Fruit fly (Drosophila melanogaster) whole organism, pupa: Measurements from ENCODE around the gene CG43075.

Experiments
- CG12605 ChIP-seq: fragments of 200-800 bp; sonication (Bioruptor generic); IDR thresholded peaks from 2 replicates; pipeline ENCODE4 v1.3.6; 2022; ENCODE audit warnings: missing biosample characterization, missing genetic modification characterization
- CG13204 ChIP-seq: fragments of 200-800 bp; sonication (Bioruptor generic); optimal IDR thresholded peaks from 2 replicates; lab custom pipeline; 2018; ENCODE audit warnings: missing biosample characterization, mild to moderate bottlenecking, missing genetic modification characterization, moderate library complexity
- CG14655 ChIP-seq: fragments of 200-800 bp; sonication (Bioruptor generic); optimal IDR thresholded peaks from 3 replicates; lab custom pipeline; 2017; ENCODE audit warnings: mild to moderate bottlenecking, missing biosample characterization, missing genetic modification reagents, missing genetic modification characterization
- CG15710 ChIP-seq: fragments of 200-800 bp; sonication (Bioruptor generic); optimal IDR thresholded peaks from 2 replicates; lab custom pipeline; 2018; ENCODE audit warnings: missing biosample characterization, mild to moderate bottlenecking, missing genetic modification characterization, moderate library complexity
- CG17806 ChIP-seq: fragments of 200-800 bp; sonication (Bioruptor generic); optimal IDR thresholded peaks from 2 replicates; lab custom pipeline; 2018; ENCODE audit warnings: missing biosample characterization, mild to moderate bottlenecking, missing genetic modification characterization, moderate library complexity
- CG4496 ChIP-seq: fragments of 200-800 bp; sonication (Bioruptor generic); IDR thresholded peaks from 3 replicates; pipeline ENCODE4 v1.3.6; 2022; ENCODE audit warnings: missing biosample characterization, missing genetic modification characterization
- CG8159 ChIP-seq: fragments of 200-800 bp; sonication (Bioruptor generic); optimal IDR thresholded peaks from 3 replicates; lab custom pipeline; 2018; ENCODE audit warnings: missing biosample characterization, mild to moderate bottlenecking, missing genetic modification characterization, moderate library complexity
- CG8301 ChIP-seq: fragments of 200-800 bp; sonication (Bioruptor generic); optimal IDR thresholded peaks from 2 replicates; lab custom pipeline; 2018; ENCODE audit warnings: missing biosample characterization, mild to moderate bottlenecking, missing genetic modification characterization
- CG9948 ChIP-seq: fragments of 200-800 bp; sonication (Bioruptor generic); optimal IDR thresholded peaks from 2 replicates; lab custom pipeline; 2018; ENCODE audit warnings: missing biosample characterization, mild to moderate bottlenecking, missing genetic modification characterization, moderate library complexity
- EcR ChIP-seq: fragments of 200-800 bp; sonication (Bioruptor generic); optimal IDR thresholded peaks from 3 replicates; lab custom pipeline; 2019; ENCODE audit warnings: missing biosample characterization, missing genetic modification characterization, mild to moderate bottlenecking, moderate library complexity, missing genetic modification reagents
- Ets98B ChIP-seq: fragments of 200-800 bp; sonication (Bioruptor generic); IDR thresholded peaks from 2 replicates; pipeline ENCODE4 v1.3.6; 2022; ENCODE audit warnings: missing biosample characterization, missing genetic modification characterization
- Pif1A ChIP-seq: fragments of 200-800 bp; sonication (Bioruptor generic); optimal IDR thresholded peaks from 3 replicates; lab custom pipeline; 2016; ENCODE audit warnings: missing biosample characterization, missing genetic modification characterization
- Pif1B ChIP-seq: fragments of 200-800 bp; sonication (Bioruptor generic); optimal IDR thresholded peaks from 3 replicates; lab custom pipeline; 2016; ENCODE audit warnings: missing biosample characterization, missing genetic modification characterization
- Snoo ChIP-seq: fragments of 200-800 bp; sonication (Bioruptor generic); optimal IDR thresholded peaks from 3 replicates; lab custom pipeline; 2017; ENCODE audit warnings: missing biosample characterization, mild to moderate bottlenecking, missing genetic modification characterization, inconsistent platforms
- fd96Ca ChIP-seq: fragments of 200-800 bp; sonication (Bioruptor generic); IDR thresholded peaks from 3 replicates; pipeline ENCODE4 v1.3.6; 2022; ENCODE audit warnings: missing biosample characterization, missing genetic modification characterization
- gl ChIP-seq: fragments of 200-800 bp; sonication (Bioruptor generic); optimal IDR thresholded peaks from 2 replicates; lab custom pipeline; 2018; ENCODE audit warnings: missing biosample characterization, mild to moderate bottlenecking, missing genetic modification characterization
- rn ChIP-seq: fragments of 200-800 bp; sonication (Bioruptor generic); IDR thresholded peaks from 2 replicates; pipeline ENCODE4 v1.3.6; 2022; ENCODE audit warnings: missing biosample characterization, missing genetic modification characterization

CG43075 gene

DNA sequence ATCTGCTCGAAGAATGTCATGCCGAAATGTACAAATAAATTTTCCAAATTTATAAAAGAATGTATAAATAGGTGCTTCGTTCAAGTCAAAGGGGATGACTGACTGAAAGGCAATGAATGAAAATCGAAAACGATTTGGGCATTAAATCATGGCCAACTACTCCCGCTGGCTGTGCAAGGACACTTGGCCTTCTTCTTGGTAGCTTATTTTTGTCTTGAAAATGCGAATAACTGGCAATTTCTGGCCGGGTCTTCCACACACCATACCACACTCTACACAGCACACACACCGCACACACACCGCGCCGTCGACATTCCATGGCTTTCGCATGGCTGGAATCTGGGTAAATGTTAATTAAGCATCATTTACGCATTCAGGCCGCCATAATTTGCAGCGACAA lies 14.4 kb downstream of the CG43075 start, which contains the start of gene CG32588:
TSS of gene CG32588 (minus strand) at position 101 of the 400 bp plus-strand sequence.
- no peak for TF ChIP-seq rn (GFP tag; lab: Robert Waterston, UW)
- no peak for TF ChIP-seq CG13204 (GFP tag; lab: Kevin White, UChicago)
- TF ChIP-seq EcR: no peak
- TF ChIP-seq CG12605 (GFP tag; lab: Robert Waterston, UW): no peak
- no peak for TF ChIP-seq Pif1A (GFP tag; lab: Kevin White, UChicago)
- TF ChIP-seq fd96Ca: no peak
- TF ChIP-seq CG8301 (tag; lab: Kevin White, UChicago): no peak

DNA sequence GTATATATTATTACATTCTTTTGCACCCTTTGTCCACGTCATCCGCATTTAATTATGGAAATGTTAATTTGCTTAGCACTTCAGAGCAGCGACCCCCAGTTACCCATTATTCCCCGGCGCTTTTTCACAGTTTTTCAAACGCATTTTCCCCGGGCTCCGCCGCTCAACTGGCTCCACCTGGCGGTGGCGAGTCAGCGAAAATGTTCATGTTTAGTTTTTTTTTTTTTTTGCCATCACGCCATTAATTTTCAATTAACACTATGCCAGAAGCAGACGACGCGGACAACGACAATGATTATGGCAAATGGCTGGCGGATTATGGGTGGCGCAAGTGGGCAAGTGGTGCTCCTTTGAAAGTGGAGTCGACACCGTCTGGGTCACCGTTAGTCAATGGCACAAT lies 17.3 kb downstream of the CG43075 start:
- TF ChIP-seq CG14655 (GFP tag; lab: Kevin White, UChicago): no peak
- no peak for TF ChIP-seq Ets98B
- TF ChIP-seq CG9948 (tag; lab: Kevin White, UChicago): no peak

DNA sequence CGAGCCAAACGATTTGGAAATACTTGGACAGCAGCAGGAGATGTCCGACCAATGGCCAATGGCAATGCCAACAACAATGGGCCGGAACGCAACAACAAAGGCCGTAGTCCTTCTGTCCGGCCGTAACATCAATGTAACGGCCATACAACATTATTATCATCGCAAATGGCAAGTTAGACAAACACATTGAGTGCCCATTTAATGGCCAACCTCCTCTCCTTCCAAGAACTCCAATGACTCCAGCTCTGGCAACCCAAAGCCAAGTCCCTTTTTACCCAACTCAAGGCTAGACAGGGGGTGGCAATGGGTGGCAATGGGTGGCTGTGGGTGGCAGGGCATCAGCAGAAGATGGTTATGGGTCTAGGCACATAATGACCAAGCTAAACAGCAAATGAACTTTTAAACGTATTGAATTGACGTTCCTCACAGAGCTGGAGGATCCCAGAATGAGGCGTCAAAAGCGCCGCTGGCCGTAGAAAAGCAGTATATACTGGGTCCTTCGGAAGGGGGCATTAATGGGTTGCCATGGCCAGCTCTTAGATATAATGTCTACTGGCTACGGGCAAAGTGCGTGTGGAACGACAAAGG lies 21.0 kb downstream of the CG43075 start:
- TF ChIP-seq rn (GFP tag; lab: Robert Waterston, UW): no peak
- no peak for TF ChIP-seq CG15710 (tag; lab: Kevin White, UChicago)
- TF ChIP-seq Snoo: no peak
- no peak for TF ChIP-seq CG14655 (GFP tag; lab: Kevin White, UChicago)
- no peak for TF ChIP-seq CG8159
- no peak for TF ChIP-seq Pif1B (GFP tag; lab: Kevin White, UChicago)
- TF ChIP-seq CG12605 (GFP tag; lab: Robert Waterston, UW): no peak
- TF ChIP-seq CG4496: no peak
- no peak for TF ChIP-seq CG8301 (tag; lab: Kevin White, UChicago)
- no peak for TF ChIP-seq Ets98B
- TF ChIP-seq fd96Ca: no peak
- TF ChIP-seq gl (tag; lab: Kevin White, UChicago): no peak
- TF ChIP-seq, all 21 proteins: peak for 0

DNA sequence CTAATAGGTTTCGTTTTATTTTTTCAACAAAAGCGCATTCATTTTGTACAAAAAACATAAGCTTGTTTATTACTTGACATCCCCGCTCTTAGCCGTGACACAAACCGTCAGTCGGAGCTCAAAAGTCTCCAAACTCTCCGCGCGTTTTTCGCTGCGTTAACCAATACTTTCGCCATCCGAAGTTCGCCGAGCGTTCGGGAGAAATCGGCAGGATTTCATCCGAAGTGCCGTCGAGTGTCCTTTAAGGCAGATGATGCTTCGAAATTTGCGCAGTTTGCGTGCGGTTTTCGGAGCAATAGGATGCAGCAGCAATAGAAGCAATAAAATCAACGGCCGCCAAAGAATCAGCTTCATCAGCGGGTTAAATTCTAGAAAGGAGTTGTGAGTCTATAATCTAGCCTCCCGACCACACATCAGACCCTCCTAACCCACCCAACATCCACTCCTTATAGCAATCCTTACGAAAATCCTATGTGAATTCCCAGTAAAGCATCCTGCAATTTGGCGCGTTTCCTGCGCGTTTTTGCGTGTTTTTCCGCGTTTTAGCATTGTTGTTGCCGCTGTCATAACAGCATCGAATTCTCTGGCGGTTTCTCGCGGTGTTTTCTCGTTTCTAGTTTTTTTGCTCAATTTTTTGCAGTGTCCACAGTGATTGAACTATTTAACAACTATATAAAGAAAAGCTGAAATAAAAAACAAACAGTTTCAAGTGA lies 45.6 kb downstream of the CG43075 start, which contains the start of gene CG43737:
TSS of gene CG43737 (plus strand) at position 271 of the 713 bp plus-strand sequence.
- TF ChIP-seq Pif1B (GFP tag; lab: Kevin White, UChicago) (no peak), CG4496 (0 out of 3 replicates have a peak, but pooled peaks have one; percentile 27), CG13204 (GFP tag; lab: Kevin White, UChicago) (no peak), CG17806 (no peak), Snoo (no peak)
